Fruit fly (Drosophila melanogaster): Measurements from ENCODE around the gene CG14374.

Gene CG14374

DNA sequence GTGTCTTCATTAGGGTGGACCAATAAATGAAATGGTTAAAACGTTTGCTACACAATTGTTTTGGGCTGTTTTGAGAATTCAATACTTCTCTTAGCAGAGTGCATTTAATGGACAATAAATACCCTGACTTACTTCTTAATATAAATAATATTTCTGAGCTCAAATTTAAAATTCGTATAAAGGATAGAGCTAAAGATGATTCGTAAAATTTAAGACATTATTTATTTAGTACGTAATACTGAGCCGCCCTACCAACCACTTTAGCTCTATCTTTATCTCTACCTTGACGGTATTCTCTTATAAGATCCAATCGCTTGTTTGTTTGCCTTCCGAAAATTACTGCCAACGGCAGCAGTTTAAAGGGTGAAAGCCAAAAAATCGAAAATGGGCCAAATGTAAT is 36.7 kb upstream of the CG14374 start (continued):
- TF ChIP-seq Kr (GFP tag; optimal IDR thresholded peaks at IDR 0.05) (no peak), amos (GFP tag; IDR thresholded peaks at IDR 0.05; ENCODE audit: partially characterized antibody) (no peak), CG2120 (GFP tag; optimal IDR thresholded peaks at IDR 0.05) (peak; percentile 80), CG9437 (GFP tag; optimal IDR thresholded peaks at IDR 0.05) (peak; percentile 79), CG12942 (GFP tag; optimal IDR thresholded peaks at IDR 0.05) (peak; percentile 70), wdn (GFP tag; IDR thresholded peaks at IDR 0.05) (peak; percentile 48; the same call in 1 of the 2 replicates), Gsc (GFP tag; IDR thresholded peaks at IDR 0.05) (no peak), sens-2 (GFP tag; IDR thresholded peaks at IDR 0.05) (peak; percentile 61; the same call in 1 of the 2 replicates), Chrac-16 (GFP tag; optimal IDR thresholded peaks at IDR 0.05) (peak; percentile 73), Hr3 (GFP tag; optimal IDR thresholded peaks at IDR 0.05) (peak; percentile 66), Ravus (GFP tag; IDR thresholded peaks at IDR 0.05) (no peak; the same call in 1 of the 2 replicates), gem (tag; optimal IDR thresholded peaks at IDR 0.05) (peak; percentile 92), dm (GFP tag; optimal IDR thresholded peaks at IDR 0.05) (peak; percentile 19), seq (GFP tag; IDR thresholded peaks at IDR 0.05) (peak; percentile 86), ewg (GFP tag; optimal IDR thresholded peaks at IDR 0.05) (peak; percentile 74), bsh (GFP tag; optimal IDR thresholded peaks at IDR 0.05) (peak; percentile 77 to 91), CG7928 (GFP tag; optimal IDR thresholded peaks at IDR 0.05) (no peak), CG2712 (tag; optimal IDR thresholded peaks at IDR 0.05) (peak; percentile 85), sqz (GFP tag; optimal IDR thresholded peaks at IDR 0.05) (peak; percentile 42), sima (GFP tag; optimal IDR thresholded peaks at IDR 0.05) (no peak), tio (GFP tag; optimal IDR thresholded peaks at IDR 0.05) (peak; percentile 85), NfI (GFP tag; optimal IDR thresholded peaks at IDR 0.05) (peak; percentile 89), bowl (GFP tag; IDR thresholded peaks at IDR 0.05) (peak; percentile 6; the same call in 1 of the 2 replicates), MESR4 (GFP tag; optimal IDR thresholded peaks at IDR 0.05) (peak; percentile 19), CG3065 (GFP tag; optimal IDR thresholded peaks at IDR 0.05) (peak; percentile 33), CG14965 (GFP tag; optimal IDR thresholded peaks at IDR 0.05; ENCODE audit: borderline replicate concordance) (no peak), D19B (GFP tag; optimal IDR thresholded peaks at IDR 0.05) (peak; percentile 47), Eip74EF (GFP tag; optimal IDR thresholded peaks at IDR 0.05) (peak in 1 of 2 experiments; percentile 65), CG18619 (GFP tag; optimal IDR thresholded peaks at IDR 0.05) (peak; percentile 81), CG13775 (GFP tag; optimal IDR thresholded peaks at IDR 0.05) (peak; percentile 83), sna (GFP tag; IDR thresholded peaks at IDR 0.05; ENCODE audit: partially characterized antibody) (no peak), chn (GFP tag; optimal IDR thresholded peaks at IDR 0.05) (peak; percentile 45), Meics (GFP tag; optimal IDR thresholded peaks at IDR 0.05) (peak; percentile 78), CG6683 (GFP tag; optimal IDR thresholded peaks at IDR 0.05) (peak; percentile 26), chinmo (GFP tag; IDR thresholded peaks at IDR 0.05; ENCODE audit: partially characterized antibody) (no peak), CG14860 (GFP tag; IDR thresholded peaks at IDR 0.05; ENCODE audit: partially characterized antibody) (no peak), zf30C (GFP tag; optimal IDR thresholded peaks at IDR 0.05) (no peak), CG14710 (tag; optimal IDR thresholded peaks at IDR 0.05) (peak; percentile 77), B-H1 (GFP tag; IDR thresholded peaks at IDR 0.05) (peak; percentile 62), CG17385 (GFP tag; optimal IDR thresholded peaks at IDR 0.05) (peak; percentile 85), ara (GFP tag; IDR thresholded peaks at IDR 0.05) (peak; percentile 71), al (GFP tag; IDR thresholded peaks at IDR 0.05) (peak; percentile 55), CG10565 (GFP tag; optimal IDR thresholded peaks at IDR 0.05) (no peak), inv (GFP tag; IDR thresholded peaks at IDR 0.05; ENCODE audit: partially characterized antibody) (no peak), Bteb2 (GFP tag; optimal IDR thresholded peaks at IDR 0.05) (peak; percentile 73), CG32767 (GFP tag; IDR thresholded peaks at IDR 0.05) (peak; percentile 90), CG13123 (GFP tag; optimal IDR thresholded peaks at IDR 0.05) (peak; percentile 27), eyg (GFP tag; optimal IDR thresholded peaks at IDR 0.05) (no peak), Fer3 (tag; optimal IDR thresholded peaks at IDR 0.05) (peak; percentile 63), CG14667 (GFP tag; IDR thresholded peaks at IDR 0.05) (no peak)

Data from whole organism, embryonic.